Fruit fly (Drosophila melanogaster): ENCODE measurements around the gene CG31624.

The CG31624 gene

dm6 chr2L:21237748-21238459, 37.7 kb upstream of the CG31624 start:
- TF ChIP-seq lz (GFP tag; optimal IDR thresholded peaks at IDR 0.05), result no peak
- TF ChIP-seq Eip93F (GFP tag; optimal IDR thresholded peaks at IDR 0.05), result no peak
- no peak for TF ChIP-seq CG8319 (GFP tag; optimal IDR thresholded peaks at IDR 0.05)
- no peak for TF ChIP-seq achi (GFP tag; optimal IDR thresholded peaks at IDR 0.05)
- peak; percentile 84 for TF ChIP-seq Eip78C (GFP tag)
- no peak for TF ChIP-seq CG32006 (GFP tag; optimal IDR thresholded peaks at IDR 0.05)
- TF ChIP-seq Met (GFP tag; optimal IDR thresholded peaks at IDR 0.05), result peak; percentile 10
- no peak for TF ChIP-seq CG8119 (GFP tag; IDR thresholded peaks at IDR 0.05)
- TF ChIP-seq CG11902 (GFP tag; optimal IDR thresholded peaks at IDR 0.05), result no peak
- peak; percentile 35 for TF ChIP-seq CG3919 (GFP tag; optimal IDR thresholded peaks at IDR 0.05)
- no peak for TF ChIP-seq CG10669 (GFP tag; optimal IDR thresholded peaks at IDR 0.05)
- TF ChIP-seq cyc (GFP tag; optimal IDR thresholded peaks at IDR 0.05), result no peak
- no peak for TF ChIP-seq CG1621 (tag; optimal IDR thresholded peaks at IDR 0.05)
- peak; percentile 12 to 65 for TF ChIP-seq ss (GFP tag; optimal IDR thresholded peaks at IDR 0.05)
- no peak for TF ChIP-seq CG34406 (GFP tag; optimal IDR thresholded peaks at IDR 0.05)
- TF ChIP-seq fd59A (GFP tag; optimal IDR thresholded peaks at IDR 0.05), result no peak
- no peak for TF ChIP-seq CG10631 (GFP tag; optimal IDR thresholded peaks at IDR 0.05)
- no peak for TF ChIP-seq Gug (GFP tag; IDR thresholded peaks at IDR 0.05)
- TF ChIP-seq topi (GFP tag; optimal IDR thresholded peaks at IDR 0.05), result no peak
- no peak for TF ChIP-seq Sox15 (GFP tag; optimal IDR thresholded peaks at IDR 0.05)
- TF ChIP-seq CG6808 (GFP tag; optimal IDR thresholded peaks at IDR 0.05), result no peak
- peak; percentile 14 for TF ChIP-seq fd85E (GFP tag; optimal IDR thresholded peaks at IDR 0.05)
- no peak for TF ChIP-seq CG15336 (GFP tag; IDR thresholded peaks at IDR 0.05)
- peak; percentile 37 for TF ChIP-seq Eip75B (GFP tag; optimal IDR thresholded peaks at IDR 0.05)
- TF ChIP-seq Sox102F (GFP tag; optimal IDR thresholded peaks at IDR 0.05), result peak; percentile 33
- TF ChIP-seq CG6792 (GFP tag; optimal IDR thresholded peaks at IDR 0.05), result no peak
- no peak for TF ChIP-seq vri (GFP tag; optimal IDR thresholded peaks at IDR 0.05)
- no peak for TF ChIP-seq CG11762 (GFP tag; optimal IDR thresholded peaks at IDR 0.05; ENCODE audit: insufficient read depth)
- TF ChIP-seq esn (GFP tag; optimal IDR thresholded peaks at IDR 0.05), result no peak
- TF ChIP-seq Ets96B (tag; optimal IDR thresholded peaks at IDR 0.05), result no peak
- TF ChIP-seq Ets21C (GFP tag; optimal IDR thresholded peaks at IDR 0.05), result no peak
- peak; percentile 13 for TF ChIP-seq net (GFP tag; optimal IDR thresholded peaks at IDR 0.05)
- peak; percentile 38 for TF ChIP-seq CG6276 (GFP tag; optimal IDR thresholded peaks at IDR 0.05)
- no peak for TF ChIP-seq CG6163 (GFP tag; IDR thresholded peaks at IDR 0.05)
- no peak for TF ChIP-seq Hr38 (GFP tag; optimal IDR thresholded peaks at IDR 0.05)
- TF ChIP-seq CG3032 (tag; optimal IDR thresholded peaks at IDR 0.05), result no peak
- no peak for TF ChIP-seq Blimp-1 (GFP tag; optimal IDR thresholded peaks at IDR 0.05)
- TF ChIP-seq Smox (GFP tag; optimal IDR thresholded peaks at IDR 0.05), result no peak
- TF ChIP-seq Hr4 (GFP tag; optimal IDR thresholded peaks at IDR 0.05), result no peak
- TF ChIP-seq CG11294 (GFP tag; IDR thresholded peaks at IDR 0.05), result no peak
- TF ChIP-seq CG9139 (GFP tag; optimal IDR thresholded peaks at IDR 0.05), result peak; percentile 18
- TF ChIP-seq Hr39 (GFP tag; optimal IDR thresholded peaks at IDR 0.05), result no peak
- TF ChIP-seq fkh (GFP tag; optimal IDR thresholded peaks at IDR 0.05), result peak; percentile 68
- peak; percentile 59 for TF ChIP-seq CG6854 (GFP tag; optimal IDR thresholded peaks at IDR 0.05)
- no peak for TF ChIP-seq acj6 (GFP tag; optimal IDR thresholded peaks at IDR 0.05)
- no peak for TF ChIP-seq salr (GFP tag; optimal IDR thresholded peaks at IDR 0.05)
- TF ChIP-seq CG8632 (GFP tag; optimal IDR thresholded peaks at IDR 0.05), result no peak
- TF ChIP-seq Sox14 (GFP tag; optimal IDR thresholded peaks at IDR 0.05), result peak; percentile 46
- TF ChIP-seq eg (GFP tag; IDR thresholded peaks at IDR 0.05), result no peak
- no peak for TF ChIP-seq pdm3 (GFP tag; optimal IDR thresholded peaks at IDR 0.05)
- peak; percentile 24 for TF ChIP-seq dsx (GFP tag; optimal IDR thresholded peaks at IDR 0.05; ENCODE audit: poor library complexity, severe bottlenecking)
